Fruit fly (Drosophila melanogaster): ENCODE results near the gene ppan.

The ppan gene

dm6 chr3R:21109712-21110111 is 6.3 kb upstream of the ppan start:
- TF ChIP-seq GATAd (GFP tag; optimal IDR thresholded peaks at IDR 0.05) (no peak), CG32264 (GFP tag; optimal IDR thresholded peaks at IDR 0.05) (no peak), Dfd (GFP tag; optimal IDR thresholded peaks at IDR 0.05) (no peak), psq (GFP tag; optimal IDR thresholded peaks at IDR 0.05) (no peak), jim (GFP tag; optimal IDR thresholded peaks at IDR 0.05) (no peak), h (GFP tag; optimal IDR thresholded peaks at IDR 0.05) (no peak), fru (GFP tag; optimal IDR thresholded peaks at IDR 0.05) (no peak), N (GFP tag; optimal IDR thresholded peaks at IDR 0.05) (no peak), foxo (GFP tag; optimal IDR thresholded peaks at IDR 0.05) (no peak), dmrt93B (GFP tag; optimal IDR thresholded peaks at IDR 0.05) (no peak)

dm6 chr3R:21111046-21111480 is 5.0 kb upstream of the ppan start, which contains the start of gene Rab11:
TSS of gene Rab11 (plus strand) at chr3R:21111408.
- peak; percentile 37 for TF ChIP-seq br (GFP tag; optimal IDR thresholded peaks at IDR 0.05)
- TF ChIP-seq Dif (GFP tag; optimal IDR thresholded peaks at IDR 0.05; ENCODE audit: partially characterized antibody), result no peak
- no peak for TF ChIP-seq pan (optimal IDR thresholded peaks at IDR 0.05)
- TF ChIP-seq Myc (optimal IDR thresholded peaks at IDR 0.05), result peak; percentile 49
- no peak for TF ChIP-seq Dfd (GFP tag; optimal IDR thresholded peaks at IDR 0.05)
- no peak for TF ChIP-seq jim (GFP tag; optimal IDR thresholded peaks at IDR 0.05)
- peak; percentile 70 for TF ChIP-seq h (GFP tag; optimal IDR thresholded peaks at IDR 0.05)
- peak in 1 of 2 experiments; percentile 70 for TF ChIP-seq foxo (GFP tag; optimal IDR thresholded peaks at IDR 0.05)
- TF ChIP-seq Rel (GFP tag; optimal IDR thresholded peaks at IDR 0.05), result no peak
- no peak for TF ChIP-seq Rel (tag; optimal IDR thresholded peaks at IDR 0.05)
- TF ChIP-seq brk (GFP tag; optimal IDR thresholded peaks at IDR 0.05), result no peak
- TF ChIP-seq lola (GFP tag; optimal IDR thresholded peaks at IDR 0.05), result no peak
- peak; percentile 81 for TF ChIP-seq woc (GFP tag; optimal IDR thresholded peaks at IDR 0.05)
- TF ChIP-seq N (GFP tag; optimal IDR thresholded peaks at IDR 0.05), result no peak
- TF ChIP-seq Hr83 (GFP tag; optimal IDR thresholded peaks at IDR 0.05; ENCODE audit: poor library complexity, severe bottlenecking), result peak; percentile 56
- TF ChIP-seq Hnf4 (GFP tag; optimal IDR thresholded peaks at IDR 0.05), result peak; percentile 58
- TF ChIP-seq dsf (GFP tag; optimal IDR thresholded peaks at IDR 0.05; ENCODE audit: borderline replicate concordance), result peak; percentile 41
- TF ChIP-seq sv (GFP tag; optimal IDR thresholded peaks at IDR 0.05), result no peak
- TF ChIP-seq rgr (GFP tag; optimal IDR thresholded peaks at IDR 0.05), result peak; percentile 63
- TF ChIP-seq ey (GFP tag; optimal IDR thresholded peaks at IDR 0.05), result peak; percentile 35
- no peak for TF ChIP-seq sage (GFP tag; optimal IDR thresholded peaks at IDR 0.05)
- TF ChIP-seq CG9705 (GFP tag; optimal IDR thresholded peaks at IDR 0.05), result peak; percentile 63
- TF ChIP-seq fru (GFP tag; optimal IDR thresholded peaks at IDR 0.05), result peak; percentile 42
- no peak for TF ChIP-seq Vsx2 (GFP tag; optimal IDR thresholded peaks at IDR 0.05; ENCODE audit: partially characterized antibody)
- TF ChIP-seq HLH106 (tag; optimal IDR thresholded peaks at IDR 0.05), result peak; percentile 61
- TF ChIP-seq Sp1 (GFP tag; optimal IDR thresholded peaks at IDR 0.05), result peak; percentile 39
- no peak for TF ChIP-seq GATAd (GFP tag; optimal IDR thresholded peaks at IDR 0.05)
- no peak for TF ChIP-seq dl (GFP tag; optimal IDR thresholded peaks at IDR 0.05; ENCODE audit: insufficient read depth in 1 of 2, partially characterized antibody in 2 of 2)
- no peak for TF ChIP-seq CG32264 (GFP tag; optimal IDR thresholded peaks at IDR 0.05)
- TF ChIP-seq Jra (GFP tag; optimal IDR thresholded peaks at IDR 0.05), result peak; percentile 75
- no peak for TF ChIP-seq Hr78 (GFP tag; optimal IDR thresholded peaks at IDR 0.05)
- no peak for TF ChIP-seq usp (GFP tag; optimal IDR thresholded peaks at IDR 0.05)
- TF ChIP-seq dmrt93B (GFP tag; optimal IDR thresholded peaks at IDR 0.05), result no peak
- no peak for TF ChIP-seq tai (GFP tag; optimal IDR thresholded peaks at IDR 0.05)
- no peak for TF ChIP-seq Abd-B (GFP tag; optimal IDR thresholded peaks at IDR 0.05)
- TF ChIP-seq psq (GFP tag; optimal IDR thresholded peaks at IDR 0.05), result peak; percentile 29
- no peak for TF ChIP-seq CrebA (GFP tag; optimal IDR thresholded peaks at IDR 0.05; ENCODE audit: borderline replicate concordance)
- no peak for TF ChIP-seq Mio (GFP tag; optimal IDR thresholded peaks at IDR 0.05)
- TF ChIP-seq OdsH (GFP tag; optimal IDR thresholded peaks at IDR 0.05), result peak; percentile 44

All from whole organism, wandering third instar larva.